Fruit fly (Drosophila melanogaster) whole organism, embryonic: Measurements from ENCODE around the gene TbCMF46.
A peak's percentile ranks its signal among the peaks of the same experiment; 100 is the strongest.

Source experiments
- Awh ChIP-seq: fragments of 200-800 bp; sonication (Bioruptor generic); IDR thresholded peaks from 2 replicates; pipeline ENCODE4, ENCODE4 v1.3.6; 2022; ENCODE audit warnings: missing biosample characterization, missing genetic modification characterization
- CG12155 ChIP-seq: fragments of 200-800 bp; sonication (Bioruptor generic); optimal IDR thresholded peaks from 3 replicates; lab custom pipeline; 2016; ENCODE audit warnings: missing biosample characterization, missing genetic modification characterization
- CG12219 ChIP-seq: fragments of 200-800 bp; sonication (Bioruptor generic); optimal IDR thresholded peaks from 3 replicates; lab custom pipeline; 2018; ENCODE audit warnings: missing biosample characterization, mild to moderate bottlenecking, missing genetic modification characterization
- CG12769 ChIP-seq: fragments of 200-800 bp; sonication (Bioruptor generic); optimal IDR thresholded peaks from 2 replicates; lab custom pipeline; 2019; ENCODE audit warnings: missing biosample characterization, mild to moderate bottlenecking, missing genetic modification characterization, moderate library complexity
- CG13296 ChIP-seq: fragments of 200-800 bp; sonication (Bioruptor generic); optimal IDR thresholded peaks from 3 replicates; lab custom pipeline; 2018; ENCODE audit warnings: missing biosample characterization, mild to moderate bottlenecking, missing genetic modification characterization
- CG13894 ChIP-seq: fragments of 200-800 bp; sonication (Bioruptor generic); optimal IDR thresholded peaks from 3 replicates; lab custom pipeline; 2018; ENCODE audit warnings: missing biosample characterization, mild to moderate bottlenecking, missing genetic modification characterization, moderate library complexity
- CG14860 ChIP-seq: fragments of 200-800 bp; sonication (Bioruptor generic); IDR thresholded peaks from 3 replicates; pipeline ENCODE4 v1.3.6; 2022; ENCODE audit warnings: missing biosample characterization, missing genetic modification characterization; ENCODE audit not compliant: partially characterized antibody
- CG15514 ChIP-seq: fragments of 200-800 bp; sonication (Bioruptor generic); optimal IDR thresholded peaks from 3 replicates; lab custom pipeline; 2017; ENCODE audit warnings: missing biosample characterization, missing genetic modification characterization, mild to moderate bottlenecking, moderate library complexity, missing genetic modification reagents
- CG1603 ChIP-seq: fragments of 200-800 bp; sonication (Bioruptor generic); optimal IDR thresholded peaks from 2 replicates; lab custom pipeline; 2019; ENCODE audit warnings: missing biosample characterization, mild to moderate bottlenecking, missing genetic modification characterization, moderate library complexity
- CG16815 ChIP-seq: fragments of 200-800 bp; sonication (Bioruptor generic); optimal IDR thresholded peaks from 3 replicates; lab custom pipeline; 2017; ENCODE audit warnings: missing biosample characterization, mild to moderate bottlenecking, missing genetic modification characterization
- CG17385 ChIP-seq: fragments of 200-800 bp; sonication (Bioruptor generic); optimal IDR thresholded peaks from 3 replicates; lab custom pipeline; 2018; ENCODE audit warnings: missing biosample characterization, mild to moderate bottlenecking, missing genetic modification characterization
- CG17912 ChIP-seq: fragments of 200-800 bp; sonication (Bioruptor generic); optimal IDR thresholded peaks from 2 replicates; lab custom pipeline; 2018; ENCODE audit warnings: missing biosample characterization, mild to moderate bottlenecking, missing genetic modification characterization
- CG18599 ChIP-seq: fragments of 200-800 bp; sonication (Bioruptor generic); optimal IDR thresholded peaks from 3 replicates; lab custom pipeline; 2017; ENCODE audit warnings: missing biosample characterization, missing genetic modification characterization, mild to moderate bottlenecking, moderate library complexity, missing genetic modification reagents
- CG2678 ChIP-seq: fragments of 200-800 bp; sonication (Bioruptor generic); optimal IDR thresholded peaks from 3 replicates; lab custom pipeline; 2019; ENCODE audit warnings: missing biosample characterization, mild to moderate bottlenecking, missing genetic modification characterization, moderate library complexity
- CG32532 ChIP-seq: fragments of 200-800 bp; sonication (Bioruptor generic); IDR thresholded peaks from 2 replicates; pipeline ENCODE4 v1.3.6; 2022; ENCODE audit warnings: missing biosample characterization, missing genetic modification characterization
- CG3281 ChIP-seq: fragments of 200-800 bp; sonication (Bioruptor generic); optimal IDR thresholded peaks from 3 replicates; lab custom pipeline; 2017; ENCODE audit warnings: missing biosample characterization, mild to moderate bottlenecking, missing genetic modification characterization
- CG34376 ChIP-seq: fragments of 200-800 bp; sonication (Bioruptor generic); optimal IDR thresholded peaks from 2 replicates; lab custom pipeline; 2018; ENCODE audit warnings: missing biosample characterization, mild to moderate bottlenecking, missing genetic modification characterization
- D19A ChIP-seq: fragments of 200-800 bp; optimal IDR thresholded peaks from 3 replicates; lab custom pipeline; 2019; ENCODE audit warnings: missing biosample characterization, mild to moderate bottlenecking, missing genetic modification characterization, moderate library complexity
- Deaf1 ChIP-seq: fragments of 200-800 bp; optimal IDR thresholded peaks from 3 replicates; lab custom pipeline; 2019; ENCODE audit warnings: missing biosample characterization, mild to moderate bottlenecking, missing genetic modification characterization, moderate library complexity
- Dek ChIP-seq: fragments of 200-800 bp; sonication (Bioruptor generic); optimal IDR thresholded peaks from 3 replicates; lab custom pipeline; 2019; ENCODE audit warnings: missing biosample characterization, mild to moderate bottlenecking, missing genetic modification characterization, moderate library complexity
- Dfd ChIP-seq, 2 experiments: fragments of >200 bp; optimal IDR thresholded peaks; 2 replicates each; lab custom pipeline; 2017; ENCODE audit warnings: missing biosample characterization in 2 of 2, missing genetic modification characterization in 2 of 2
- ERR ChIP-seq: fragments of 200-800 bp; sonication (Bioruptor generic); optimal IDR thresholded peaks from 2 replicates; lab custom pipeline; 2016; ENCODE audit warnings: missing biosample characterization, missing genetic modification characterization
- Ets65A ChIP-seq: fragments of 200-800 bp; sonication (Bioruptor generic); peaks from one replicate; lab custom pipeline; 2016; ENCODE audit warnings: missing biosample characterization, missing genetic modification characterization
- HHEX ChIP-seq: fragments of 200-800 bp; sonication (Bioruptor generic); optimal IDR thresholded peaks from 3 replicates; lab custom pipeline; 2017; ENCODE audit warnings: missing biosample characterization, mild to moderate bottlenecking, missing genetic modification characterization, missing genetic modification reagents
- Hsf ChIP-seq: fragments of 200-800 bp; sonication (Bioruptor generic); optimal IDR thresholded peaks from 3 replicates; lab custom pipeline; 2016; ENCODE audit warnings: missing biosample characterization, missing genetic modification characterization
- Lim3 ChIP-seq: fragments of 200-800 bp; sonication (Bioruptor generic); IDR thresholded peaks from 2 replicates; pipeline ENCODE4 v1.3.6; 2022; ENCODE audit warnings: missing biosample characterization, missing genetic modification characterization
- Mrtf ChIP-seq: fragments of 200-800 bp; sonication (Bioruptor generic); IDR thresholded peaks from 3 replicates; pipeline ENCODE4 v1.3.6; 2022; ENCODE audit warnings: missing biosample characterization, missing genetic modification characterization
- NfI ChIP-seq: fragments of 200-800 bp; sonication (Bioruptor generic); optimal IDR thresholded peaks from 3 replicates; lab custom pipeline; 2018; ENCODE audit warnings: missing biosample characterization, mild to moderate bottlenecking, missing genetic modification characterization, moderate library complexity
- Pdp1 ChIP-seq, 2 experiments: fragments of 200-800 bp; sonication (Bioruptor generic); optimal IDR thresholded peaks; 3 replicates each; lab custom pipeline; 2016; ENCODE audit warnings: missing biosample characterization in 2 of 2, missing genetic modification characterization in 2 of 2, mild to moderate bottlenecking in 1 of 2, moderate library complexity in 1 of 2
- crol ChIP-seq: fragments of 200-800 bp; sonication (Bioruptor generic); IDR thresholded peaks from 2 replicates; pipeline ENCODE4 v1.3.6; 2022; ENCODE audit warnings: missing biosample characterization, missing genetic modification characterization
- cwo ChIP-seq: fragments of 200-800 bp; sonication (Bioruptor generic); optimal IDR thresholded peaks from 3 replicates; lab custom pipeline; 2017; ENCODE audit warnings: missing biosample characterization, missing genetic modification characterization, mild to moderate bottlenecking, moderate library complexity, missing genetic modification reagents
- dmrt99B ChIP-seq: fragments of 200-800 bp; sonication (Bioruptor generic); optimal IDR thresholded peaks from 2 replicates; lab custom pipeline; 2018; ENCODE audit warnings: missing biosample characterization, mild to moderate bottlenecking, missing genetic modification characterization, moderate library complexity
- en ChIP-seq: fragments of 200-800 bp; sonication (Bioruptor generic); optimal IDR thresholded peaks from 2 replicates; lab custom pipeline; 2016; ENCODE audit warnings: missing biosample characterization, missing genetic modification characterization
- gcm2 ChIP-seq: fragments of 200-800 bp; sonication (Bioruptor generic); optimal IDR thresholded peaks from 2 replicates; lab custom pipeline; 2016; ENCODE audit warnings: missing biosample characterization, missing genetic modification characterization
- gro ChIP-seq: fragments of 200-800 bp; sonication (Bioruptor generic); optimal IDR thresholded peaks from 2 replicates; lab custom pipeline; 2016; ENCODE audit warnings: missing biosample characterization, missing genetic modification characterization
- lab ChIP-seq: fragments of 200-800 bp; sonication (Bioruptor generic); optimal IDR thresholded peaks from 3 replicates; lab custom pipeline; 2017; ENCODE audit warnings: missing biosample characterization, missing genetic modification characterization, mild to moderate bottlenecking, moderate library complexity, missing genetic modification reagents
- maf-S ChIP-seq: fragments of 200-800 bp; sonication (Bioruptor generic); optimal IDR thresholded peaks from 2 replicates; lab custom pipeline; 2016; ENCODE audit warnings: missing biosample characterization, missing genetic modification characterization
- mam ChIP-seq: fragments of 200-800 bp; sonication (Bioruptor generic); optimal IDR thresholded peaks from 3 replicates; lab custom pipeline; 2016; ENCODE audit warnings: missing biosample characterization, missing genetic modification characterization
- nom ChIP-seq: fragments of 200-800 bp; sonication (Bioruptor generic); optimal IDR thresholded peaks from 2 replicates; lab custom pipeline; 2017; ENCODE audit warnings: missing biosample characterization, missing genetic modification characterization, mild to moderate bottlenecking, moderate library complexity, missing genetic modification reagents
- rib ChIP-seq: fragments of 200-800 bp; sonication (Bioruptor generic); IDR thresholded peaks from 2 replicates; pipeline ENCODE4 v1.3.6; 2022; ENCODE audit warnings: missing biosample characterization, missing genetic modification characterization
- salm ChIP-seq: fragments of 200-800 bp; sonication (Bioruptor generic); optimal IDR thresholded peaks from 2 replicates; lab custom pipeline; 2018; ENCODE audit warnings: missing biosample characterization, mild to moderate bottlenecking, missing genetic modification characterization
- sd ChIP-seq: fragments of 200-800 bp; sonication (Bioruptor generic); optimal IDR thresholded peaks from 3 replicates; lab custom pipeline; 2018; ENCODE audit warnings: missing biosample characterization, mild to moderate bottlenecking, missing genetic modification characterization, moderate library complexity
- sim ChIP-seq: fragments of 200-800 bp; sonication (Bioruptor generic); IDR thresholded peaks from 2 replicates; pipeline ENCODE4 v1.3.6; 2022; ENCODE audit warnings: missing biosample characterization, missing genetic modification characterization
- sob ChIP-seq: fragments of 200-800 bp; sonication (Bioruptor generic); IDR thresholded peaks from 2 replicates; pipeline ENCODE4 v1.3.6; 2022; ENCODE audit warnings: missing biosample characterization, missing genetic modification characterization
- stwl ChIP-seq: fragments of 200-800 bp; sonication (Bioruptor generic); optimal IDR thresholded peaks from 3 replicates; lab custom pipeline; 2018; ENCODE audit warnings: missing biosample characterization, mild to moderate bottlenecking, missing genetic modification characterization, moderate library complexity
- sug ChIP-seq: fragments of 200-800 bp; optimal IDR thresholded peaks from 2 replicates; lab custom pipeline; 2019; ENCODE audit warnings: missing biosample characterization, mild to moderate bottlenecking, missing genetic modification characterization, moderate library complexity
- tll ChIP-seq, 2 experiments: fragments of 200-800 bp in 1 of 2; fragments of >200 bp in 1 of 2; sonication (Bioruptor generic) in 1 of 2; optimal IDR thresholded peaks; 2 replicates each; lab custom pipeline; 2017 to 2019; ENCODE audit warnings: missing biosample characterization in 2 of 2, missing genetic modification characterization in 2 of 2, mild to moderate bottlenecking in 1 of 2, moderate library complexity in 1 of 2

Gene TbCMF46

DNA sequence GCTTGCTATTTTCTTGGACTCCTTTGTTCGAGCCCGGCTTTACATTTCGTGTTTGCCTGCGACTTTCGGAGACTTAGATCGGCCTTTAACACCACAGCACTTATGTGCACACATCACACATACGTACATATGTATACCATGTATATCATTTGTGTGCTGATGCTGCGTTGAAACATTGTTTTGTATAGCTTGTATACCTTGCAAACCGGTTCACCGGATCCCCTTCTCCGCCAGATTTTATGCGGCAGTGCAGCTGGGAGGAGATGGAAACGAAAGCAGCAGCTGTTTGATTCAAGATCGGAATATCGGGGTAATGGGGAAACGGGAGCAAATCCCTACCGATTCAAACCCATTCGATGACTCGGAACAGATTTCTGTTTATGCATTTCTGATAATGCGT lies 21.4 kb upstream of the TbCMF46 start (continued):
- no peak for TF ChIP-seq gcm2 (GFP tag; lab: Kevin White, UChicago)
- no peak for TF ChIP-seq Hsf (GFP tag; lab: Kevin White, UChicago)
- TF ChIP-seq tll (GFP tag; optimal IDR thresholded peaks at IDR 0.05; lab: Kevin White, UChicago): peak in 1 of 2 experiments; percentile 20
- no peak; the same call in 1 of the 2 replicates for TF ChIP-seq CG32532 (GFP tag; lab: Robert Waterston, UW)
- no peak for TF ChIP-seq en
- no peak for TF ChIP-seq Dfd (GFP tag; optimal IDR thresholded peaks at IDR 0.05; lab: Kevin White, UChicago)
- no peak for TF ChIP-seq stwl (tag; lab: Kevin White, UChicago)

dm6 chr2L:9945086-9945485 lies 20.4 kb upstream of the TbCMF46 start:
- TF ChIP-seq HHEX: no peak
- no peak for TF ChIP-seq Lim3 (GFP tag; lab: Robert Waterston, UW)
- TF ChIP-seq ERR (GFP tag; lab: Kevin White, UChicago): no peak
- no peak for TF ChIP-seq salm (tag; lab: Kevin White, UChicago)
- TF ChIP-seq dmrt99B: no peak
- peak; percentile 24 for TF ChIP-seq Ets65A (GFP tag; lab: Kevin White, UChicago)
- TF ChIP-seq CG17912 (GFP tag; lab: Kevin White, UChicago): no peak
- no peak for TF ChIP-seq Deaf1 (tag; lab: Kevin White, UChicago)
- peak; percentile 82 for TF ChIP-seq nom (GFP tag; lab: Kevin White, UChicago)
- TF ChIP-seq crol (GFP tag; lab: Robert Waterston, UW): no peak
- TF ChIP-seq Mrtf (GFP tag; lab: Robert Waterston, UW): no peak
- TF ChIP-seq, all 482 proteins: peak for 2

DNA sequence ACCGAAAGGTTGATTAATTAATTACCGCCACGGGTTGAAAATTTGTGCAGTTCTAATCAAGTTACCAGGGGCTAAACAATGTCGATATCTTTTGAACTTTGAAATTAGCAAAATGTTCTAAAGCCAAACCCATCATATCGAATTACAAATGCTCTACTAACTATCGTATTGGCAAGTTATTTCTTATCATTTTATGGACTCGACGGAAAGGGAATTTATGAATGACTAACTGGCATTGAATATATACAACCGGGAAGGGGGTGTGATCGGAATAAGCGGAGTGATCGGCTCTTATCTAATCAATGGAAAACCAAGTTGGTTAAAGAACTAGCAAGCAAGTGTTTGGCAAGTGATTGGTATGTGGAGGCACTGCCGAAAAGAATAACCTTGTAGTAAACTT lies 18.9 kb upstream of the TbCMF46 start:
- TF ChIP-seq CG34376 (GFP tag; lab: Kevin White, UChicago) (peak; percentile 84), rib (GFP tag; lab: Robert Waterston, UW) (peak; percentile 73), sug (tag; lab: Kevin White, UChicago) (peak; percentile 75), lab (GFP tag; lab: Kevin White, UChicago) (peak; percentile 86), CG13894 (tag; lab: Kevin White, UChicago) (peak; percentile 9), sim (GFP tag; lab: Robert Waterston, UW) (no peak), CG18599 (GFP tag; lab: Kevin White, UChicago) (peak; percentile 67), CG12219 (GFP tag; lab: Kevin White, UChicago) (peak; percentile 29), sob (GFP tag; lab: Robert Waterston, UW) (0 out of 2 replicates have a peak, but pooled peaks have one; percentile 16), CG13296 (GFP tag; lab: Kevin White, UChicago) (peak; percentile 30), Pdp1 (GFP tag; optimal IDR thresholded peaks at IDR 0.05; lab: Kevin White, UChicago) (peak in 1 of 2 experiments; percentile 32), CG17385 (GFP tag; lab: Kevin White, UChicago) (peak; percentile 4), CG12769 (tag; lab: Kevin White, UChicago) (peak; percentile 72), Deaf1 (tag; lab: Kevin White, UChicago) (peak; percentile 39), gro (GFP tag; lab: Kevin White, UChicago) (peak; percentile 60), CG12155 (GFP tag; lab: Kevin White, UChicago) (peak; percentile 10), CG2678 (tag; lab: Kevin White, UChicago) (peak; percentile 42), CG1603 (peak; percentile 22), CG3281 (peak; percentile 2), cwo (GFP tag; lab: Kevin White, UChicago) (peak; percentile 59), CG14860 (GFP tag; lab: Robert Waterston, UW) (no peak), D19A (tag; lab: Kevin White, UChicago) (peak; percentile 96), sd (peak; percentile 92), maf-S (GFP tag; lab: Kevin White, UChicago) (peak; percentile 3), CG15514 (GFP tag; lab: Kevin White, UChicago) (peak; percentile 15), NfI (GFP tag; lab: Kevin White, UChicago) (peak; percentile 23), Dek (tag; lab: Kevin White, UChicago) (peak; percentile 7), CG16815 (GFP tag; lab: Kevin White, UChicago) (no peak), mam (GFP tag; lab: Kevin White, UChicago) (peak; percentile 50), Awh (GFP tag; lab: Robert Waterston, UW) (no peak)
